Fruit fly (Drosophila melanogaster) whole organism, embryonic: ENCODE data around the gene Rpt5.
A peak's percentile ranks its signal among the peaks of the same experiment; 100 is the strongest.

ENCODE experiments used
- Abd-B ChIP-seq: fragments of 200-800 bp; sonication (Bioruptor generic); optimal IDR thresholded peaks from 2 replicates; lab custom pipeline; 2018; ENCODE audit warnings: missing biosample characterization, mild to moderate bottlenecking, missing genetic modification characterization, moderate library complexity
- B-H1 ChIP-seq: fragments of 200-800 bp; sonication (Bioruptor generic); IDR thresholded peaks from 3 replicates; pipeline ENCODE4 v1.3.6; 2022; ENCODE audit warnings: missing biosample characterization, missing genetic modification characterization
- Blimp-1 ChIP-seq: fragments of 200-800 bp; sonication (Bioruptor generic); optimal IDR thresholded peaks from 3 replicates; lab custom pipeline; 2018; ENCODE audit warnings: missing biosample characterization, missing genetic modification characterization, mild to moderate bottlenecking, moderate library complexity, missing genetic modification reagents
- CG10979 ChIP-seq: fragments of 200-800 bp; sonication (Bioruptor generic); optimal IDR thresholded peaks from 2 replicates; lab custom pipeline; 2018; ENCODE audit warnings: missing biosample characterization, mild to moderate bottlenecking, missing genetic modification characterization, moderate library complexity
- CG13775 ChIP-seq: fragments of 200-800 bp; sonication (Bioruptor generic); optimal IDR thresholded peaks from 3 replicates; lab custom pipeline; 2017; ENCODE audit warnings: missing biosample characterization, mild to moderate bottlenecking, missing genetic modification characterization
- CG14014 ChIP-seq: fragments of 200-800 bp; sonication (Bioruptor generic); IDR thresholded peaks from 2 replicates; pipeline ENCODE4 v1.3.6; 2022; ENCODE audit warnings: missing biosample characterization, missing genetic modification characterization
- CG15073 ChIP-seq: fragments of 200-800 bp; sonication (Bioruptor generic); optimal IDR thresholded peaks from 2 replicates; lab custom pipeline; 2016; ENCODE audit warnings: missing biosample characterization, missing genetic modification characterization
- CG15601 ChIP-seq: fragments of 200-800 bp; sonication (Bioruptor generic); optimal IDR thresholded peaks from 3 replicates; lab custom pipeline; 2019; ENCODE audit warnings: missing biosample characterization, mild to moderate bottlenecking, missing genetic modification characterization, moderate library complexity
- CG17186 ChIP-seq: fragments of 200-800 bp; sonication (Bioruptor generic); optimal IDR thresholded peaks from 3 replicates; lab custom pipeline; 2017; ENCODE audit warnings: missing biosample characterization, missing genetic modification reagents, missing genetic modification characterization
- CG18619 ChIP-seq: fragments of 200-800 bp; sonication (Bioruptor generic); optimal IDR thresholded peaks from 3 replicates; lab custom pipeline; 2017; ENCODE audit warnings: missing biosample characterization, mild to moderate bottlenecking, missing genetic modification characterization
- CG2129 ChIP-seq: fragments of 200-800 bp; sonication (Bioruptor generic); IDR thresholded peaks from 2 replicates; pipeline ENCODE4 v1.3.6; 2022; ENCODE audit warnings: missing biosample characterization, missing genetic modification characterization; ENCODE audit not compliant: partially characterized antibody
- CG2712 ChIP-seq: fragments of 200-800 bp; optimal IDR thresholded peaks from 3 replicates; lab custom pipeline; 2019; ENCODE audit warnings: missing biosample characterization, mild to moderate bottlenecking, missing genetic modification characterization, moderate library complexity
- CG34422 ChIP-seq: fragments of 200-800 bp; sonication (Bioruptor generic); IDR thresholded peaks from 3 replicates; pipeline ENCODE4 v1.3.6; 2022; ENCODE audit warnings: missing biosample characterization, missing genetic modification characterization
- CG3838 ChIP-seq: fragments of 200-800 bp; sonication (Bioruptor generic); optimal IDR thresholded peaks from 3 replicates; lab custom pipeline; 2016; ENCODE audit warnings: missing biosample characterization, missing genetic modification characterization
- CG4707 ChIP-seq: fragments of 200-800 bp; sonication (Bioruptor generic); optimal IDR thresholded peaks from 2 replicates; lab custom pipeline; 2018; ENCODE audit warnings: missing biosample characterization, mild to moderate bottlenecking, missing genetic modification characterization, moderate library complexity
- CG6654 ChIP-seq: fragments of 200-800 bp; sonication (Bioruptor generic); optimal IDR thresholded peaks from 2 replicates; lab custom pipeline; 2017; ENCODE audit warnings: missing biosample characterization, mild to moderate bottlenecking, missing genetic modification characterization
- CG6791 ChIP-seq: fragments of 200-800 bp; sonication (Bioruptor generic); IDR thresholded peaks from 3 replicates; pipeline ENCODE4 v1.3.6; 2022; ENCODE audit warnings: missing biosample characterization, missing genetic modification characterization; ENCODE audit not compliant: partially characterized antibody
- CG6854 ChIP-seq: fragments of 200-800 bp; sonication (Bioruptor generic); optimal IDR thresholded peaks from 3 replicates; lab custom pipeline; 2017; ENCODE audit warnings: missing biosample characterization, mild to moderate bottlenecking, missing genetic modification characterization
- CG7987 ChIP-seq: fragments of 200-800 bp; sonication (Bioruptor generic); optimal IDR thresholded peaks from 2 replicates; lab custom pipeline; 2018; ENCODE audit warnings: missing biosample characterization, mild to moderate bottlenecking, missing genetic modification characterization, moderate library complexity
- CG9932 ChIP-seq: fragments of 200-800 bp; sonication (Bioruptor generic); IDR thresholded peaks from 2 replicates; pipeline ENCODE4 v1.3.6; 2022; ENCODE audit warnings: missing biosample characterization, missing genetic modification characterization
- CrebB ChIP-seq: fragments of 200-800 bp; sonication (Bioruptor generic); optimal IDR thresholded peaks from 3 replicates; lab custom pipeline; 2018; ENCODE audit warnings: missing biosample characterization, mild to moderate bottlenecking, missing genetic modification characterization
- Drgx ChIP-seq: fragments of 200-800 bp; sonication (Bioruptor generic); IDR thresholded peaks from 2 replicates; pipeline ENCODE4 v1.3.6; 2022; ENCODE audit warnings: missing biosample characterization, missing genetic modification characterization
- Hr78 ChIP-seq, 2 experiments: fragments of 200-800 bp in 1 of 2; fragments of >200 bp in 1 of 2; sonication (Bioruptor generic) in 1 of 2; optimal IDR thresholded peaks; 2 replicates each; lab custom pipeline; 2017 to 2019; ENCODE audit warnings: missing biosample characterization in 2 of 2, missing genetic modification characterization in 2 of 2, mild to moderate bottlenecking in 1 of 2, moderate library complexity in 1 of 2
- Lim3 ChIP-seq: fragments of 200-800 bp; sonication (Bioruptor generic); IDR thresholded peaks from 2 replicates; pipeline ENCODE4 v1.3.6; 2022; ENCODE audit warnings: missing biosample characterization, missing genetic modification characterization
- Poxn ChIP-seq: fragments of 200-800 bp; sonication (Bioruptor generic); IDR thresholded peaks from 2 replicates; pipeline ENCODE4 v1.3.6; 2022; ENCODE audit warnings: missing biosample characterization, missing genetic modification characterization
- Scr ChIP-seq: fragments of 200-800 bp; sonication (Bioruptor generic); IDR thresholded peaks from 2 replicates; pipeline ENCODE4 v1.3.6; 2022; ENCODE audit warnings: missing biosample characterization, missing genetic modification characterization; ENCODE audit not compliant: partially characterized antibody
- Sin3A ChIP-seq: fragments of >200 bp; optimal IDR thresholded peaks from 2 replicates; lab custom pipeline; 2018
- Sox100B ChIP-seq: fragments of 200-800 bp; sonication (Bioruptor generic); optimal IDR thresholded peaks from 3 replicates; lab custom pipeline; 2018; ENCODE audit warnings: missing biosample characterization, mild to moderate bottlenecking, missing genetic modification characterization
- TFAM ChIP-seq: fragments of 200-800 bp; sonication (Bioruptor generic); optimal IDR thresholded peaks from 2 replicates; lab custom pipeline; 2017; ENCODE audit warnings: missing biosample characterization, missing genetic modification characterization, inconsistent platforms
- Tbp ChIP-seq: fragments of >200 bp; optimal IDR thresholded peaks from 2 replicates; lab custom pipeline; 2018; ENCODE audit warnings: missing biosample characterization, missing genetic modification characterization
- az2 ChIP-seq: fragments of 200-800 bp; sonication (Bioruptor generic); optimal IDR thresholded peaks from 3 replicates; lab custom pipeline; 2016; ENCODE audit warnings: missing biosample characterization, missing genetic modification characterization
- chm ChIP-seq: fragments of 200-800 bp; sonication (Bioruptor generic); IDR thresholded peaks from 2 replicates; pipeline ENCODE4 v1.3.6; 2022; ENCODE audit warnings: missing biosample characterization, missing genetic modification characterization
- ci ChIP-seq: fragments of 200-800 bp; sonication (Bioruptor generic); IDR thresholded peaks from 3 replicates; pipeline ENCODE4 v1.3.6; 2022; ENCODE audit warnings: missing biosample characterization, missing genetic modification characterization
- corto ChIP-seq: fragments of 200-800 bp; sonication (Bioruptor generic); optimal IDR thresholded peaks from 2 replicates; lab custom pipeline; 2016; ENCODE audit warnings: missing biosample characterization, mild to moderate bottlenecking, missing genetic modification characterization, moderate library complexity
- cwo ChIP-seq: fragments of 200-800 bp; sonication (Bioruptor generic); optimal IDR thresholded peaks from 3 replicates; lab custom pipeline; 2017; ENCODE audit warnings: missing biosample characterization, missing genetic modification characterization, mild to moderate bottlenecking, moderate library complexity, missing genetic modification reagents
- danr ChIP-seq: fragments of 200-800 bp; sonication (Bioruptor generic); IDR thresholded peaks from 2 replicates; pipeline ENCODE4 v1.3.6; 2022; ENCODE audit warnings: missing biosample characterization, missing genetic modification characterization
- dysf ChIP-seq: fragments of 200-800 bp; sonication (Bioruptor generic); IDR thresholded peaks from 3 replicates; pipeline ENCODE4 v1.3.6; 2022; ENCODE audit warnings: missing biosample characterization, missing genetic modification characterization
- exex ChIP-seq: fragments of 200-800 bp; sonication (Bioruptor generic); optimal IDR thresholded peaks from 4 replicates; lab custom pipeline; 2018; ENCODE audit warnings: missing biosample characterization, mild to moderate bottlenecking, missing genetic modification characterization, moderate library complexity
- fd64A ChIP-seq: fragments of 200-800 bp; sonication (Bioruptor generic); optimal IDR thresholded peaks from 3 replicates; lab custom pipeline; 2018; ENCODE audit warnings: missing biosample characterization, mild to moderate bottlenecking, missing genetic modification characterization
- fd96Cb ChIP-seq: fragments of 200-800 bp; sonication (Bioruptor generic); optimal IDR thresholded peaks from 2 replicates; lab custom pipeline; 2018; ENCODE audit warnings: missing biosample characterization, mild to moderate bottlenecking, missing genetic modification characterization, moderate library complexity
- fru ChIP-seq: fragments of >200 bp; optimal IDR thresholded peaks from 2 replicates; lab custom pipeline; 2017
- fu2 ChIP-seq: fragments of 200-800 bp; sonication (Bioruptor generic); optimal IDR thresholded peaks from 2 replicates; lab custom pipeline; 2016; ENCODE audit warnings: missing biosample characterization, missing genetic modification characterization
- hkb ChIP-seq, 2 experiments: fragments of 200-800 bp in 1 of 2; fragments of >200 bp in 1 of 2; sonication (Bioruptor generic) in 1 of 2; IDR thresholded peaks in 1 of 2; optimal IDR thresholded peaks in 1 of 2; 2 replicates each; pipeline versions ENCODE4 v1.3.6 to Lab custom; 2017 to 2022; ENCODE audit warnings: missing biosample characterization in 1 of 2, missing genetic modification characterization in 1 of 2
- lola ChIP-seq, 3 experiments: fragments of >200 bp in 2 of 3; fragments of 200-800 bp in 1 of 3; sonication (Bioruptor generic) in 1 of 3; optimal IDR thresholded peaks; 2 replicates each; lab custom pipeline; 2017 to 2019; ENCODE audit warnings: missing biosample characterization in 3 of 3, missing genetic modification characterization in 3 of 3, mild to moderate bottlenecking in 1 of 3, moderate library complexity in 1 of 3
- nau ChIP-seq: fragments of 200-800 bp; sonication (Bioruptor generic); optimal IDR thresholded peaks from 3 replicates; lab custom pipeline; 2017; ENCODE audit warnings: missing biosample characterization, mild to moderate bottlenecking, missing genetic modification characterization, missing genetic modification reagents
- pho ChIP-seq: fragments of 200-800 bp; sonication (Bioruptor generic); optimal IDR thresholded peaks from 2 replicates; lab custom pipeline; 2016; ENCODE audit warnings: missing biosample characterization, missing genetic modification characterization
- so ChIP-seq: fragments of 200-800 bp; sonication (Bioruptor generic); IDR thresholded peaks from 3 replicates; pipeline ENCODE4 v1.3.6; 2022; ENCODE audit warnings: missing biosample characterization, missing genetic modification characterization
- tap ChIP-seq: fragments of 200-800 bp; optimal IDR thresholded peaks from 3 replicates; lab custom pipeline; 2019; ENCODE audit warnings: missing biosample characterization, mild to moderate bottlenecking, missing genetic modification characterization, moderate library complexity
- twi ChIP-seq: fragments of 200-800 bp; optimal IDR thresholded peaks from 2 replicates; lab custom pipeline; 2019; ENCODE audit warnings: missing biosample characterization, mild to moderate bottlenecking, missing genetic modification characterization, moderate library complexity
- zen2 ChIP-seq: fragments of 200-800 bp; sonication (Bioruptor generic); IDR thresholded peaks from 3 replicates; pipeline ENCODE4 v1.3.6; 2022; ENCODE audit warnings: missing biosample characterization, missing genetic modification characterization; ENCODE audit not compliant: partially characterized antibody

The Rpt5 gene

dm6 chr3R:23752728-23753127 lies at the start of gene Rpt5, which contains the start of gene RanBP3 (continued):
- TF ChIP-seq fd64A (no peak), B-H1 (no peak), ci (GFP tag; lab: Robert Waterston, UW) (peak; percentile 75; the same call in 2 of the 3 replicates), CG2129 (peak; percentile 46; the same call in 1 of the 2 replicates), Poxn (no peak), danr (GFP tag; lab: Robert Waterston, UW) (no peak), CG9932 (GFP tag; lab: Robert Waterston, UW) (peak; percentile 83), cwo (GFP tag; lab: Kevin White, UChicago) (no peak), so (GFP tag; lab: Robert Waterston, UW) (no peak), Hr78 (GFP tag; optimal IDR thresholded peaks at IDR 0.05; lab: Kevin White, UChicago) (no peak), CG15073 (GFP tag; lab: Kevin White, UChicago) (peak; percentile 8), az2 (GFP tag; lab: Kevin White, UChicago) (peak; percentile 10), CG17186 (peak; percentile 69), Abd-B (no peak), CG7987 (GFP tag; lab: Kevin White, UChicago) (peak; percentile 55), zen2 (peak; percentile 76), tap (tag; lab: Kevin White, UChicago) (no peak), Blimp-1 (no peak), CG13775 (GFP tag; lab: Kevin White, UChicago) (no peak), Sin3A (lab: Kevin White, UChicago) (peak; percentile 69), Drgx (GFP tag; lab: Robert Waterston, UW) (peak; percentile 36; the same call in 1 of the 2 replicates), dysf (GFP tag; lab: Robert Waterston, UW) (peak; percentile 35; the same call in 1 of the 3 replicates), CG15601 (no peak), exex (tag; lab: Kevin White, UChicago) (no peak), pho (GFP tag; lab: Kevin White, UChicago) (peak; percentile 75), Lim3 (GFP tag; lab: Robert Waterston, UW) (no peak), CG6791 (GFP tag; lab: Robert Waterston, UW) (peak; percentile 90), CG14014 (0 out of 2 replicates have a peak, but pooled peaks have one; percentile 30), CG3838 (GFP tag; lab: Kevin White, UChicago) (no peak), CG34422 (GFP tag; lab: Robert Waterston, UW) (peak; percentile 66; the same call in 2 of the 3 replicates), CG2712 (tag; lab: Kevin White, UChicago) (peak; percentile 31), CG4707 (GFP tag; lab: Kevin White, UChicago) (peak; percentile 31), CG6854 (GFP tag; lab: Kevin White, UChicago) (no peak), fu2 (GFP tag; lab: Kevin White, UChicago) (peak; percentile 61), twi (tag; lab: Kevin White, UChicago) (no peak), chm (GFP tag; lab: Robert Waterston, UW) (peak; percentile 30; the same call in 1 of the 2 replicates), Sox100B (no peak), CrebB (tag; lab: Kevin White, UChicago) (peak; percentile 49), TFAM (GFP tag; lab: Kevin White, UChicago) (no peak), fru (no peak), corto (GFP tag; lab: Kevin White, UChicago) (peak; percentile 32), Tbp (no peak), CG18619 (GFP tag; lab: Kevin White, UChicago) (peak; percentile 24), Scr (GFP tag; lab: Robert Waterston, UW) (peak; percentile 81), CG6654 (no peak), nau (no peak), fd96Cb (no peak), hkb (optimal IDR thresholded peaks at IDR 0.05; lab: Kevin White, UChicago) (no peak), hkb (GFP tag; IDR thresholded peaks at IDR 0.05; lab: Robert Waterston, UW) (0 out of 2 replicates have a peak, but pooled peaks have one; percentile 20), CG10979 (tag; lab: Kevin White, UChicago) (peak; percentile 32), lola (GFP tag; optimal IDR thresholded peaks at IDR 0.05; lab: Kevin White, UChicago) (no peak)
